Fruit fly (Drosophila melanogaster): ENCODE data around the gene sov.

DNA sequence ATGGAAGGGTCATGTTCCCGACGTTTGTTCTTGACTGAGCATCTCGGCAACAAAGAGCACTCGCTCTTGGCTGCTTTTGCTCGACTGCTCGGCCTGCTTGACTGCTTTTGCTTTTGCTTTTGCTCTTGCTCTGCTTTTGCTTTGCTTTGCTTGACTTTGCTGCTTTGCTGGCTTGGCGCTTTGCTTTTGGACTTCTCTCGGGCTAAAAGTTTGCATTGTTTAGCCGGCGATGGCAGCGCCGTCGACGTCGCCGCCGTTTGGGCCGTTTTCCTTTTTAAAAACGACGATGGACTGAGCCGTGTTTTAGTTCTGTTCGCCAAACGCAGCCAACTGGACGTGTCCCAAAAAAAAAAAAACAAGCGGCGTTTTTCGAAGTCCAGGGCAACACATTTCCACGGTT, 8.9 kb upstream of the sov start, which contains the start of gene CG14439:
- TF ChIP-seq ttk (optimal IDR thresholded peaks at IDR 0.05) = no peak
- TF ChIP-seq h (optimal IDR thresholded peaks at IDR 0.05) = no peak
- TF ChIP-seq Myc (optimal IDR thresholded peaks at IDR 0.05) = no peak
- TF ChIP-seq Sin3A (optimal IDR thresholded peaks at IDR 0.05) = no peak
- no peak for TF ChIP-seq insv (optimal IDR thresholded peaks at IDR 0.05)
- no peak for TF ChIP-seq psq (optimal IDR thresholded peaks at IDR 0.05)

All from Kc167 (cell line).